Fruit fly (Drosophila melanogaster) whole organism, embryonic: ENCODE results near the gene Ir94f.

Source experiments
- Awh ChIP-seq: fragments of 200-800 bp; sonication (Bioruptor generic); IDR thresholded peaks from 2 replicates; pipeline ENCODE4, ENCODE4 v1.3.6; 2022; ENCODE audit warnings: missing biosample characterization, missing genetic modification characterization
- Bdp1 ChIP-seq: fragments of 200-800 bp; sonication (Bioruptor generic); optimal IDR thresholded peaks from 3 replicates; lab custom pipeline; 2016; ENCODE audit warnings: missing biosample characterization, missing genetic modification characterization
- CG10147 ChIP-seq: fragments of 200-800 bp; sonication (Bioruptor generic); optimal IDR thresholded peaks from 2 replicates; lab custom pipeline; 2019; ENCODE audit warnings: missing biosample characterization, mild to moderate bottlenecking, missing genetic modification characterization, moderate library complexity
- CG11093 ChIP-seq: fragments of 200-800 bp; sonication (Bioruptor generic); IDR thresholded peaks from 3 replicates; pipeline ENCODE4 v1.3.6; 2022; ENCODE audit warnings: missing biosample characterization, missing genetic modification characterization
- CG11695 ChIP-seq: fragments of 200-800 bp; sonication (Bioruptor generic); IDR thresholded peaks from 3 replicates; pipeline ENCODE4 v1.3.6; 2022; ENCODE audit warnings: missing biosample characterization, missing genetic modification characterization
- CG12659 ChIP-seq: fragments of 200-800 bp; sonication (Bioruptor generic); optimal IDR thresholded peaks from 3 replicates; lab custom pipeline; 2017; ENCODE audit warnings: mild to moderate bottlenecking, missing biosample characterization, missing genetic modification reagents, missing genetic modification characterization
- CG17612 ChIP-seq: fragments of 200-800 bp; sonication (Bioruptor generic); IDR thresholded peaks from 2 replicates; pipeline ENCODE4 v1.3.6; 2022; ENCODE audit warnings: missing biosample characterization, missing genetic modification characterization
- CG18011 ChIP-seq: fragments of 200-800 bp; sonication (Bioruptor generic); optimal IDR thresholded peaks from 2 replicates; lab custom pipeline; 2017; ENCODE audit warnings: missing biosample characterization, missing genetic modification characterization, mild to moderate bottlenecking, moderate library complexity, missing genotype
- CG31388 ChIP-seq: fragments of 200-800 bp; sonication (Bioruptor generic); optimal IDR thresholded peaks from 2 replicates; lab custom pipeline; 2016; ENCODE audit warnings: missing biosample characterization, missing genetic modification characterization
- CG32767 ChIP-seq: fragments of 200-800 bp; sonication (Bioruptor generic); IDR thresholded peaks from 2 replicates; pipeline ENCODE4 v1.3.6; 2022; ENCODE audit warnings: missing biosample characterization, missing genetic modification characterization
- CG33557 ChIP-seq: fragments of 200-800 bp; sonication (Bioruptor generic); optimal IDR thresholded peaks from 2 replicates; lab custom pipeline; 2019; ENCODE audit warnings: missing biosample characterization, mild to moderate bottlenecking, missing genetic modification characterization, moderate library complexity
- CG34422 ChIP-seq: fragments of 200-800 bp; sonication (Bioruptor generic); IDR thresholded peaks from 3 replicates; pipeline ENCODE4 v1.3.6; 2022; ENCODE audit warnings: missing biosample characterization, missing genetic modification characterization
- CG4820 ChIP-seq: fragments of 200-800 bp; sonication (Bioruptor generic); optimal IDR thresholded peaks from 3 replicates; lab custom pipeline; 2016; ENCODE audit warnings: missing biosample characterization, missing genetic modification characterization
- CG6272 ChIP-seq: fragments of 200-800 bp; sonication (Bioruptor generic); IDR thresholded peaks from 2 replicates; pipeline ENCODE4 v1.3.6; 2022; ENCODE audit warnings: missing biosample characterization, missing genetic modification characterization
- CG6791 ChIP-seq: fragments of 200-800 bp; sonication (Bioruptor generic); IDR thresholded peaks from 3 replicates; pipeline ENCODE4 v1.3.6; 2022; ENCODE audit warnings: missing biosample characterization, missing genetic modification characterization; ENCODE audit not compliant: partially characterized antibody
- CG6813 ChIP-seq: fragments of 200-800 bp; sonication (Bioruptor generic); optimal IDR thresholded peaks from 2 replicates; lab custom pipeline; 2017; ENCODE audit warnings: missing biosample characterization, missing genetic modification characterization, mild to moderate bottlenecking, moderate library complexity, missing genetic modification reagents
- CG7357 ChIP-seq: fragments of 200-800 bp; sonication (Bioruptor generic); IDR thresholded peaks from 3 replicates; pipeline ENCODE4 v1.3.6; 2022; ENCODE audit warnings: missing biosample characterization, missing genetic modification characterization
- CG7556 ChIP-seq: fragments of 200-800 bp; sonication (Bioruptor generic); optimal IDR thresholded peaks from 2 replicates; lab custom pipeline; 2017; ENCODE audit warnings: missing biosample characterization, mild to moderate bottlenecking, missing genetic modification characterization
- CG8478 ChIP-seq: fragments of >200 bp; optimal IDR thresholded peaks from 2 replicates; lab custom pipeline; 2018
- CG9797 ChIP-seq: fragments of 200-800 bp; sonication (Bioruptor generic); optimal IDR thresholded peaks from 3 replicates; lab custom pipeline; 2018; ENCODE audit warnings: missing biosample characterization, mild to moderate bottlenecking, missing genetic modification characterization
- CTCF ChIP-seq: fragments of 200-800 bp; sonication (Bioruptor generic); optimal IDR thresholded peaks from 2 replicates; lab custom pipeline; 2017; ENCODE audit warnings: missing biosample characterization, mild to moderate bottlenecking, missing genetic modification characterization, moderate library complexity
- CkIIα-i1 ChIP-seq: fragments of 200-800 bp; sonication (Bioruptor generic); IDR thresholded peaks from 2 replicates; pipeline ENCODE4 v1.3.6; 2022; ENCODE audit warnings: missing biosample characterization, missing genetic modification characterization
- D19A ChIP-seq: fragments of 200-800 bp; optimal IDR thresholded peaks from 3 replicates; lab custom pipeline; 2019; ENCODE audit warnings: missing biosample characterization, mild to moderate bottlenecking, missing genetic modification characterization, moderate library complexity
- H2.0 ChIP-seq: fragments of 200-800 bp; sonication (Bioruptor generic); IDR thresholded peaks from 2 replicates; pipeline ENCODE4 v1.3.6; 2022; ENCODE audit warnings: missing biosample characterization, missing genetic modification characterization
- HLH4C ChIP-seq: fragments of 200-800 bp; sonication (Bioruptor generic); IDR thresholded peaks from 3 replicates; pipeline ENCODE4 v1.3.6; 2022; ENCODE audit warnings: missing biosample characterization, missing genetic modification characterization; ENCODE audit not compliant: partially characterized antibody
- HLHmδ ChIP-seq: fragments of 200-800 bp; sonication (Bioruptor generic); optimal IDR thresholded peaks from 2 replicates; lab custom pipeline; 2018; ENCODE audit warnings: missing biosample characterization, mild to moderate bottlenecking, missing genetic modification characterization, moderate library complexity
- HmgZ ChIP-seq: fragments of 200-800 bp; sonication (Bioruptor generic); optimal IDR thresholded peaks from 2 replicates; lab custom pipeline; 2018; ENCODE audit warnings: missing biosample characterization, mild to moderate bottlenecking, missing genetic modification characterization
- Hmx ChIP-seq: fragments of 200-800 bp; sonication (Bioruptor generic); optimal IDR thresholded peaks from 2 replicates; lab custom pipeline; 2016; ENCODE audit warnings: missing biosample characterization, missing genetic modification characterization
- Jarid2 ChIP-seq: fragments of 200-800 bp; sonication (Bioruptor generic); optimal IDR thresholded peaks from 3 replicates; lab custom pipeline; 2017; ENCODE audit warnings: mild to moderate bottlenecking, missing biosample characterization, missing genetic modification reagents, missing genetic modification characterization
- Optix ChIP-seq: fragments of 200-800 bp; sonication (Bioruptor generic); IDR thresholded peaks from 3 replicates; pipeline ENCODE4 v1.3.6; 2022; ENCODE audit warnings: missing biosample characterization, missing genetic modification characterization
- Sox100B ChIP-seq: fragments of 200-800 bp; sonication (Bioruptor generic); optimal IDR thresholded peaks from 3 replicates; lab custom pipeline; 2018; ENCODE audit warnings: missing biosample characterization, mild to moderate bottlenecking, missing genetic modification characterization
- Stat92E ChIP-seq, 3 experiments: fragments of >200 bp in 2 of 3; fragments of 200-800 bp in 1 of 3; sonication (Bioruptor generic) in 1 of 3; optimal IDR thresholded peaks; 2 replicates each; lab custom pipeline; 2017 to 2019; ENCODE audit warnings: missing biosample characterization in 3 of 3, missing genetic modification characterization in 3 of 3, mild to moderate bottlenecking in 1 of 3, moderate library complexity in 1 of 3
- Usf ChIP-seq: fragments of 200-800 bp; sonication (Bioruptor generic); optimal IDR thresholded peaks from 2 replicates; lab custom pipeline; 2017; ENCODE audit warnings: missing genotype, missing biosample characterization, missing genetic modification characterization
- chm ChIP-seq: fragments of 200-800 bp; sonication (Bioruptor generic); IDR thresholded peaks from 2 replicates; pipeline ENCODE4 v1.3.6; 2022; ENCODE audit warnings: missing biosample characterization, missing genetic modification characterization
- ci ChIP-seq: fragments of 200-800 bp; sonication (Bioruptor generic); IDR thresholded peaks from 3 replicates; pipeline ENCODE4 v1.3.6; 2022; ENCODE audit warnings: missing biosample characterization, missing genetic modification characterization
- exex ChIP-seq: fragments of 200-800 bp; sonication (Bioruptor generic); optimal IDR thresholded peaks from 4 replicates; lab custom pipeline; 2018; ENCODE audit warnings: missing biosample characterization, mild to moderate bottlenecking, missing genetic modification characterization, moderate library complexity
- fd96Cb ChIP-seq: fragments of 200-800 bp; sonication (Bioruptor generic); optimal IDR thresholded peaks from 2 replicates; lab custom pipeline; 2018; ENCODE audit warnings: missing biosample characterization, mild to moderate bottlenecking, missing genetic modification characterization, moderate library complexity
- gcm2 ChIP-seq: fragments of 200-800 bp; sonication (Bioruptor generic); optimal IDR thresholded peaks from 2 replicates; lab custom pipeline; 2016; ENCODE audit warnings: missing biosample characterization, missing genetic modification characterization
- jigr1 ChIP-seq: fragments of 200-800 bp; sonication (Bioruptor generic); IDR thresholded peaks from 3 replicates; pipeline ENCODE4 v1.3.6; 2022; ENCODE audit warnings: missing biosample characterization, missing genetic modification characterization
- jing ChIP-seq: fragments of 200-800 bp; sonication (Bioruptor generic); optimal IDR thresholded peaks from 2 replicates; lab custom pipeline; 2018; ENCODE audit warnings: missing biosample characterization, mild to moderate bottlenecking, missing genetic modification characterization
- ken ChIP-seq: fragments of 200-800 bp; sonication (Bioruptor generic); IDR thresholded peaks from 3 replicates; pipeline ENCODE4 v1.3.6; 2022; ENCODE audit warnings: missing biosample characterization, missing genetic modification characterization
- klu ChIP-seq: fragments of 200-800 bp; sonication (Bioruptor generic); IDR thresholded peaks from 2 replicates; pipeline ENCODE4 v1.3.6; 2022; ENCODE audit warnings: missing biosample characterization, missing genetic modification characterization
- knrl ChIP-seq: fragments of 200-800 bp; sonication (Bioruptor generic); IDR thresholded peaks from 3 replicates; pipeline ENCODE4 v1.3.6; 2022; ENCODE audit warnings: missing biosample characterization, missing genetic modification characterization; ENCODE audit not compliant: partially characterized antibody
- nau ChIP-seq: fragments of 200-800 bp; sonication (Bioruptor generic); optimal IDR thresholded peaks from 3 replicates; lab custom pipeline; 2017; ENCODE audit warnings: missing biosample characterization, mild to moderate bottlenecking, missing genetic modification characterization, missing genetic modification reagents
- nom ChIP-seq: fragments of 200-800 bp; sonication (Bioruptor generic); optimal IDR thresholded peaks from 2 replicates; lab custom pipeline; 2017; ENCODE audit warnings: missing biosample characterization, missing genetic modification characterization, mild to moderate bottlenecking, moderate library complexity, missing genetic modification reagents
- peb ChIP-seq: fragments of 200-800 bp; sonication (Bioruptor generic); IDR thresholded peaks from 2 replicates; pipeline ENCODE4 v1.3.6; 2022; ENCODE audit warnings: missing biosample characterization, missing genetic modification characterization
- sens-2 ChIP-seq: fragments of 200-800 bp; sonication (Bioruptor generic); IDR thresholded peaks from 2 replicates; pipeline ENCODE4 v1.3.6; 2022; ENCODE audit warnings: missing biosample characterization, missing genetic modification characterization
- sima ChIP-seq: fragments of 200-800 bp; sonication (Bioruptor generic); optimal IDR thresholded peaks from 2 replicates; lab custom pipeline; 2016; ENCODE audit warnings: missing biosample characterization, missing genetic modification characterization
- slbo ChIP-seq: fragments of 200-800 bp; sonication (Bioruptor generic); IDR thresholded peaks from 2 replicates; pipeline ENCODE4 v1.3.6; 2022; ENCODE audit warnings: missing biosample characterization, missing genetic modification characterization
- sob ChIP-seq: fragments of 200-800 bp; sonication (Bioruptor generic); IDR thresholded peaks from 2 replicates; pipeline ENCODE4 v1.3.6; 2022; ENCODE audit warnings: missing biosample characterization, missing genetic modification characterization
- vfl ChIP-seq: fragments of 200-800 bp; sonication (Bioruptor generic); optimal IDR thresholded peaks from 2 replicates; lab custom pipeline; 2016; ENCODE audit warnings: missing biosample characterization, missing genetic modification characterization
- yki ChIP-seq: fragments of >200 bp; optimal IDR thresholded peaks from 3 replicates; lab custom pipeline; 2018
- z ChIP-seq: fragments of 200-800 bp; sonication (Bioruptor generic); IDR thresholded peaks from 3 replicates; pipeline ENCODE4 v1.3.6; 2022; ENCODE audit warnings: missing biosample characterization, missing genetic modification characterization
- zf30C ChIP-seq: fragments of 200-800 bp; sonication (Bioruptor generic); optimal IDR thresholded peaks from 3 replicates; lab custom pipeline; 2018; ENCODE audit warnings: missing biosample characterization, mild to moderate bottlenecking, missing genetic modification characterization

The Ir94f gene

DNA sequence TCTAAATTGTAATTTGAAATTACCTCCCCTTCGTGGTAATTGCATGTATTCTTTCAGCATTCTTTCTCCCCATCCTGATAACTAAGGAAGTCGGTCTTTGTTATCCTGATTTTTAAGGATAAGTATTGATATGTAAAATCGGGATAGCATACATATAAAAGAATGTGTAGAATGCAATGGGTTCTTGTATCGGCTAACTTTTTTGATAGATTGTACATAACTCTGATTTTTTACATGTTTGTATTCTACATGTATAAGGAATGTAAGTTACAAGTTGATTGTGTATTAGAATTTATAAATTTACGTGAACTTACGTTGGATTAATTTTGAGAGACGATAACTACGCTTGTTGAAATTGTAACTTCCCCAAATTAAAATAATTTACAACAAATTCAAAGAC lies 40.6 kb downstream of the Ir94f start (continued):
- TF ChIP-seq Stat92E (GFP tag; optimal IDR thresholded peaks at IDR 0.05; lab: Kevin White, UChicago) = no peak
- TF ChIP-seq Awh (GFP tag; lab: Robert Waterston, UW) = no peak
- no peak for TF ChIP-seq CG11093 (GFP tag; lab: Robert Waterston, UW)
- no peak for TF ChIP-seq CG34422 (GFP tag; lab: Robert Waterston, UW)
- TF ChIP-seq gcm2 (GFP tag; lab: Kevin White, UChicago) = no peak
- no peak for TF ChIP-seq H2.0
- TF ChIP-seq yki (lab: Kevin White, UChicago) = no peak
- no peak for TF ChIP-seq zf30C
- TF ChIP-seq CG18011 = no peak
- no peak for TF ChIP-seq Usf (GFP tag; lab: Kevin White, UChicago)
- no peak for TF ChIP-seq CG6272
- TF ChIP-seq z (GFP tag; lab: Robert Waterston, UW) = no peak
- TF ChIP-seq CG17612 = no peak
- TF ChIP-seq klu (GFP tag; lab: Robert Waterston, UW) = no peak
- no peak for TF ChIP-seq D19A
- no peak for TF ChIP-seq peb (GFP tag; lab: Robert Waterston, UW)
- no peak for TF ChIP-seq nau
- TF ChIP-seq sob (GFP tag; lab: Robert Waterston, UW) = no peak
- TF ChIP-seq Jarid2 (GFP tag; lab: Kevin White, UChicago) = no peak
- TF ChIP-seq CG8478 (lab: Kevin White, UChicago) = peak; percentile 54
- TF ChIP-seq nom (GFP tag; lab: Kevin White, UChicago) = no peak
- no peak for TF ChIP-seq CG32767 (GFP tag; lab: Robert Waterston, UW)
- TF ChIP-seq CG12659 (GFP tag; lab: Kevin White, UChicago) = no peak
- no peak for TF ChIP-seq CG10147 (GFP tag; lab: Kevin White, UChicago)
- peak; percentile 67 for TF ChIP-seq knrl (GFP tag; lab: Robert Waterston, UW)
- TF ChIP-seq CTCF (GFP tag; lab: Kevin White, UChicago) = peak; percentile 81
- TF ChIP-seq CG31388 = no peak
- no peak for TF ChIP-seq sima (GFP tag; lab: Kevin White, UChicago)
- TF ChIP-seq HLH4C (GFP tag; lab: Robert Waterston, UW) = no peak
- no peak for TF ChIP-seq jing (GFP tag; lab: Kevin White, UChicago)
- TF ChIP-seq fd96Cb (tag; lab: Kevin White, UChicago) = no peak
- no peak for TF ChIP-seq HLHmδ (GFP tag; lab: Kevin White, UChicago)
- TF ChIP-seq CG9797 (GFP tag; lab: Kevin White, UChicago) = no peak
- TF ChIP-seq Optix (GFP tag; lab: Robert Waterston, UW) = no peak
- TF ChIP-seq Hmx (GFP tag; lab: Kevin White, UChicago) = no peak
- TF ChIP-seq jigr1 (GFP tag; lab: Robert Waterston, UW) = no peak
- no peak for TF ChIP-seq CG7357 (GFP tag; lab: Robert Waterston, UW)
- TF ChIP-seq ken = no peak
- no peak for TF ChIP-seq Sox100B (GFP tag; lab: Kevin White, UChicago)
- no peak for TF ChIP-seq CG4820 (GFP tag; lab: Kevin White, UChicago)
- no peak for TF ChIP-seq Bdp1 (GFP tag; lab: Kevin White, UChicago)
- no peak for TF ChIP-seq CG6813
- no peak for TF ChIP-seq slbo (GFP tag; lab: Robert Waterston, UW)
- TF ChIP-seq CkIIα-i1 (GFP tag; lab: Robert Waterston, UW) = no peak
- TF ChIP-seq vfl (GFP tag; lab: Kevin White, UChicago) = no peak
- TF ChIP-seq exex (tag; lab: Kevin White, UChicago) = no peak
- no peak for TF ChIP-seq chm (GFP tag; lab: Robert Waterston, UW)
- no peak for TF ChIP-seq CG33557 (GFP tag; lab: Kevin White, UChicago)
- TF ChIP-seq sens-2 = no peak
- TF ChIP-seq HmgZ (tag; lab: Kevin White, UChicago) = peak; percentile 27
- 0 out of 3 replicates have a peak, but pooled peaks have one; percentile 44 for TF ChIP-seq CG6791 (GFP tag; lab: Robert Waterston, UW)
- no peak for TF ChIP-seq ci (GFP tag; lab: Robert Waterston, UW)
- no peak for TF ChIP-seq CG7556
- TF ChIP-seq CG11695 (GFP tag; lab: Robert Waterston, UW) = no peak
